Fruit fly (Drosophila melanogaster) whole organism, embryonic: Measurements from ENCODE around the gene pnt.

ENCODE experiments used
- Aef1 ChIP-seq: fragments of 200-800 bp; sonication (Bioruptor generic); IDR thresholded peaks from 3 replicates; pipeline ENCODE4 v1.3.6; 2022; ENCODE audit warnings: missing biosample characterization, missing genetic modification characterization
- Asciz ChIP-seq: fragments of 200-800 bp; sonication (Bioruptor generic); optimal IDR thresholded peaks from 2 replicates; lab custom pipeline; 2017; ENCODE audit warnings: missing biosample characterization, mild to moderate bottlenecking, missing genetic modification characterization, missing genetic modification reagents
- Bteb2 ChIP-seq: fragments of 200-800 bp; sonication (Bioruptor generic); optimal IDR thresholded peaks from 2 replicates; lab custom pipeline; 2016; ENCODE audit warnings: missing biosample characterization, missing genetic modification characterization
- CG10274 ChIP-seq: fragments of 200-800 bp; sonication (Bioruptor generic); optimal IDR thresholded peaks from 3 replicates; lab custom pipeline; 2017; ENCODE audit warnings: missing biosample characterization, mild to moderate bottlenecking, missing genetic modification characterization
- CG12299 ChIP-seq: fragments of 200-800 bp; sonication (Bioruptor generic); optimal IDR thresholded peaks from 2 replicates; lab custom pipeline; 2018; ENCODE audit warnings: missing biosample characterization, mild to moderate bottlenecking, missing genetic modification characterization
- CG12391 ChIP-seq: fragments of 200-800 bp; sonication (Bioruptor generic); optimal IDR thresholded peaks from 3 replicates; lab custom pipeline; 2018; ENCODE audit warnings: missing biosample characterization, mild to moderate bottlenecking, missing genetic modification characterization, moderate library complexity
- CG13424 ChIP-seq: fragments of 200-800 bp; sonication (Bioruptor generic); optimal IDR thresholded peaks from 2 replicates; lab custom pipeline; 2019; ENCODE audit warnings: missing biosample characterization, mild to moderate bottlenecking, missing genetic modification characterization, moderate library complexity
- CG13894 ChIP-seq: fragments of 200-800 bp; sonication (Bioruptor generic); optimal IDR thresholded peaks from 3 replicates; lab custom pipeline; 2018; ENCODE audit warnings: missing biosample characterization, mild to moderate bottlenecking, missing genetic modification characterization, moderate library complexity
- CG14860 ChIP-seq: fragments of 200-800 bp; sonication (Bioruptor generic); IDR thresholded peaks from 3 replicates; pipeline ENCODE4 v1.3.6; 2022; ENCODE audit warnings: missing biosample characterization, missing genetic modification characterization; ENCODE audit not compliant: partially characterized antibody
- CG16863 ChIP-seq: fragments of 200-800 bp; sonication (Bioruptor generic); optimal IDR thresholded peaks from 3 replicates; lab custom pipeline; 2016; ENCODE audit warnings: missing biosample characterization, missing genetic modification characterization
- CG2116 ChIP-seq: fragments of 200-800 bp; sonication (Bioruptor generic); optimal IDR thresholded peaks from 3 replicates; lab custom pipeline; 2018; ENCODE audit warnings: missing biosample characterization, mild to moderate bottlenecking, missing genetic modification characterization
- CG2120 ChIP-seq: fragments of 200-800 bp; sonication (Bioruptor generic); optimal IDR thresholded peaks from 3 replicates; lab custom pipeline; 2016; ENCODE audit warnings: missing biosample characterization, missing genetic modification characterization
- CG3065 ChIP-seq: fragments of 200-800 bp; sonication (Bioruptor generic); optimal IDR thresholded peaks from 2 replicates; lab custom pipeline; 2016; ENCODE audit warnings: missing biosample characterization, missing genetic modification characterization
- CG34422 ChIP-seq: fragments of 200-800 bp; sonication (Bioruptor generic); IDR thresholded peaks from 3 replicates; pipeline ENCODE4 v1.3.6; 2022; ENCODE audit warnings: missing biosample characterization, missing genetic modification characterization
- CG4820 ChIP-seq: fragments of 200-800 bp; sonication (Bioruptor generic); optimal IDR thresholded peaks from 3 replicates; lab custom pipeline; 2016; ENCODE audit warnings: missing biosample characterization, missing genetic modification characterization
- CG6654 ChIP-seq: fragments of 200-800 bp; sonication (Bioruptor generic); optimal IDR thresholded peaks from 2 replicates; lab custom pipeline; 2017; ENCODE audit warnings: missing biosample characterization, mild to moderate bottlenecking, missing genetic modification characterization
- CG6689 ChIP-seq: fragments of 200-800 bp; sonication (Bioruptor generic); IDR thresholded peaks from 2 replicates; pipeline ENCODE4 v1.3.6; 2022; ENCODE audit warnings: missing biosample characterization, missing genetic modification characterization
- CG7271 ChIP-seq: fragments of 200-800 bp; sonication (Bioruptor generic); optimal IDR thresholded peaks from 2 replicates; lab custom pipeline; 2018; ENCODE audit warnings: missing biosample characterization, mild to moderate bottlenecking, missing genetic modification characterization, moderate library complexity
- CG7786 ChIP-seq: fragments of 200-800 bp; sonication (Bioruptor generic); optimal IDR thresholded peaks from 2 replicates; lab custom pipeline; 2016; ENCODE audit warnings: missing biosample characterization, missing genetic modification characterization
- CG7987 ChIP-seq: fragments of 200-800 bp; sonication (Bioruptor generic); optimal IDR thresholded peaks from 2 replicates; lab custom pipeline; 2018; ENCODE audit warnings: missing biosample characterization, mild to moderate bottlenecking, missing genetic modification characterization, moderate library complexity
- CG8359 ChIP-seq: fragments of 200-800 bp; sonication (Bioruptor generic); optimal IDR thresholded peaks from 2 replicates; lab custom pipeline; 2017; ENCODE audit warnings: missing biosample characterization, mild to moderate bottlenecking, missing genetic modification characterization, borderline replicate concordance
- CG8388 ChIP-seq: fragments of 200-800 bp; sonication (Bioruptor generic); optimal IDR thresholded peaks from 2 replicates; lab custom pipeline; 2019; ENCODE audit warnings: missing biosample characterization, mild to moderate bottlenecking, missing genetic modification characterization, moderate library complexity
- CkIIα-i1 ChIP-seq: fragments of 200-800 bp; sonication (Bioruptor generic); IDR thresholded peaks from 2 replicates; pipeline ENCODE4 v1.3.6; 2022; ENCODE audit warnings: missing biosample characterization, missing genetic modification characterization
- D19A ChIP-seq: fragments of 200-800 bp; optimal IDR thresholded peaks from 3 replicates; lab custom pipeline; 2019; ENCODE audit warnings: missing biosample characterization, mild to moderate bottlenecking, missing genetic modification characterization, moderate library complexity
- Eip74EF ChIP-seq, 2 experiments: fragments of 200-800 bp in 1 of 2; fragments of >200 bp in 1 of 2; sonication (Bioruptor generic) in 1 of 2; optimal IDR thresholded peaks; 2 replicates each; lab custom pipeline; 2017 to 2019; ENCODE audit warnings: missing biosample characterization in 2 of 2, missing genetic modification characterization in 2 of 2, mild to moderate bottlenecking in 1 of 2, moderate library complexity in 1 of 2
- H2.0 ChIP-seq: fragments of 200-800 bp; sonication (Bioruptor generic); IDR thresholded peaks from 2 replicates; pipeline ENCODE4 v1.3.6; 2022; ENCODE audit warnings: missing biosample characterization, missing genetic modification characterization
- Hr3 ChIP-seq: fragments of 200-800 bp; sonication (Bioruptor generic); optimal IDR thresholded peaks from 3 replicates; lab custom pipeline; 2016; ENCODE audit warnings: missing biosample characterization, missing genetic modification characterization
- Lpt ChIP-seq: fragments of >200 bp; optimal IDR thresholded peaks from 2 replicates; lab custom pipeline; 2018; ENCODE audit warnings: missing biosample characterization, missing genetic modification characterization
- MTF-1 ChIP-seq: fragments of 200-800 bp; sonication (Bioruptor generic); optimal IDR thresholded peaks from 2 replicates; lab custom pipeline; 2018; ENCODE audit warnings: missing biosample characterization, mild to moderate bottlenecking, missing genetic modification characterization, borderline replicate concordance
- Meics ChIP-seq: fragments of 200-800 bp; sonication (Bioruptor generic); optimal IDR thresholded peaks from 2 replicates; lab custom pipeline; 2017; ENCODE audit warnings: missing biosample characterization, mild to moderate bottlenecking, missing genetic modification characterization
- Optix ChIP-seq: fragments of 200-800 bp; sonication (Bioruptor generic); IDR thresholded peaks from 3 replicates; pipeline ENCODE4 v1.3.6; 2022; ENCODE audit warnings: missing biosample characterization, missing genetic modification characterization
- Sin3A ChIP-seq: fragments of >200 bp; optimal IDR thresholded peaks from 2 replicates; lab custom pipeline; 2018
- Sox100B ChIP-seq: fragments of 200-800 bp; sonication (Bioruptor generic); optimal IDR thresholded peaks from 3 replicates; lab custom pipeline; 2018; ENCODE audit warnings: missing biosample characterization, mild to moderate bottlenecking, missing genetic modification characterization
- TFAM ChIP-seq: fragments of 200-800 bp; sonication (Bioruptor generic); optimal IDR thresholded peaks from 2 replicates; lab custom pipeline; 2017; ENCODE audit warnings: missing biosample characterization, missing genetic modification characterization, inconsistent platforms
- Vsx1 ChIP-seq: fragments of 200-800 bp; sonication (Bioruptor generic); optimal IDR thresholded peaks from 2 replicates; lab custom pipeline; 2017; ENCODE audit warnings: missing biosample characterization, mild to moderate bottlenecking, missing genetic modification characterization, missing genetic modification reagents
- ac ChIP-seq: fragments of 200-800 bp; sonication (Bioruptor generic); optimal IDR thresholded peaks from 3 replicates; lab custom pipeline; 2017; ENCODE audit warnings: missing biosample characterization, mild to moderate bottlenecking, missing genetic modification characterization
- ap ChIP-seq: fragments of 200-800 bp; sonication (Bioruptor generic); IDR thresholded peaks from 2 replicates; pipeline ENCODE4 v1.3.6; 2022; ENCODE audit warnings: missing biosample characterization, missing genetic modification characterization
- dm ChIP-seq: fragments of 200-800 bp; sonication (Bioruptor generic); optimal IDR thresholded peaks from 3 replicates; lab custom pipeline; 2016; ENCODE audit warnings: missing biosample characterization, missing genetic modification characterization
- gem ChIP-seq: fragments of 200-800 bp; sonication (Bioruptor generic); optimal IDR thresholded peaks from 2 replicates; lab custom pipeline; 2019; ENCODE audit warnings: missing biosample characterization, mild to moderate bottlenecking, missing genetic modification characterization, moderate library complexity
- gfzf ChIP-seq: fragments of 200-800 bp; sonication (Bioruptor generic); optimal IDR thresholded peaks from 2 replicates; lab custom pipeline; 2016; ENCODE audit warnings: missing biosample characterization, mild to moderate bottlenecking, missing genetic modification characterization, moderate library complexity
- gro ChIP-seq: fragments of 200-800 bp; sonication (Bioruptor generic); optimal IDR thresholded peaks from 2 replicates; lab custom pipeline; 2016; ENCODE audit warnings: missing biosample characterization, missing genetic modification characterization
- jumu ChIP-seq: fragments of 200-800 bp; sonication (Bioruptor generic); optimal IDR thresholded peaks from 3 replicates; lab custom pipeline; 2016; ENCODE audit warnings: missing biosample characterization, missing genetic modification characterization
- lilli ChIP-seq: fragments of 200-800 bp; sonication (Bioruptor generic); optimal IDR thresholded peaks from 3 replicates; lab custom pipeline; 2016; ENCODE audit warnings: missing biosample characterization, missing genetic modification characterization
- rib ChIP-seq: fragments of 200-800 bp; sonication (Bioruptor generic); IDR thresholded peaks from 2 replicates; pipeline ENCODE4 v1.3.6; 2022; ENCODE audit warnings: missing biosample characterization, missing genetic modification characterization
- row ChIP-seq: fragments of 200-800 bp; sonication (Bioruptor generic); IDR thresholded peaks from 3 replicates; pipeline ENCODE4 v1.3.6; 2022; ENCODE audit warnings: missing biosample characterization, missing genetic modification characterization
- slou ChIP-seq: fragments of 200-800 bp; sonication (Bioruptor generic); optimal IDR thresholded peaks from 3 replicates; lab custom pipeline; 2016; ENCODE audit warnings: missing biosample characterization, missing genetic modification characterization
- toy ChIP-seq: fragments of 200-800 bp; sonication (Bioruptor generic); IDR thresholded peaks from 2 replicates; pipeline ENCODE4 v1.3.6; 2022; ENCODE audit warnings: missing biosample characterization, missing genetic modification characterization
- wdn ChIP-seq: fragments of 200-800 bp; sonication (Bioruptor generic); IDR thresholded peaks from 2 replicates; pipeline ENCODE4 v1.3.6; 2022; ENCODE audit warnings: missing biosample characterization, missing genetic modification characterization
- wor ChIP-seq: fragments of 200-800 bp; sonication (Bioruptor generic); IDR thresholded peaks from 2 replicates; pipeline ENCODE4 v1.3.6; 2022; ENCODE audit warnings: missing biosample characterization, missing genetic modification characterization

pnt gene

dm6 chr3R:23374290-23374689, 28.3 kb upstream of the pnt start (continued):
- TF ChIP-seq wor (GFP tag; lab: Robert Waterston, UW) (no peak), Lpt (no peak), rib (GFP tag; lab: Robert Waterston, UW) (0 out of 2 replicates have a peak, but pooled peaks have one; percentile 59), CG34422 (GFP tag; lab: Robert Waterston, UW) (no peak), CkIIα-i1 (GFP tag; lab: Robert Waterston, UW) (no peak), D19A (tag; lab: Kevin White, UChicago) (no peak), CG13894 (tag; lab: Kevin White, UChicago) (peak; percentile 37), CG2120 (GFP tag; lab: Kevin White, UChicago) (peak; percentile 34), Vsx1 (GFP tag; lab: Kevin White, UChicago) (no peak), H2.0 (no peak), gfzf (GFP tag; lab: Kevin White, UChicago) (peak; percentile 28), Optix (GFP tag; lab: Robert Waterston, UW) (0 out of 3 replicates have a peak, but pooled peaks have one; percentile 7), MTF-1 (no peak), wdn (GFP tag; lab: Robert Waterston, UW) (0 out of 2 replicates have a peak, but pooled peaks have one; percentile 28), CG2116 (no peak), ap (no peak), CG14860 (GFP tag; lab: Robert Waterston, UW) (no peak), CG6689 (no peak), CG3065 (GFP tag; lab: Kevin White, UChicago) (no peak), Hr3 (no peak), CG12299 (tag; lab: Kevin White, UChicago) (no peak), CG7987 (GFP tag; lab: Kevin White, UChicago) (no peak)

- no peak for TF ChIP-seq Sin3A (lab: Kevin White, UChicago)
- no peak for TF ChIP-seq CG16863
- no peak for TF ChIP-seq CG12391 (tag; lab: Kevin White, UChicago)
- TF ChIP-seq CG7786 (GFP tag; lab: Kevin White, UChicago), result no peak
- no peak for TF ChIP-seq Aef1
- TF ChIP-seq TFAM, result no peak
- no peak for TF ChIP-seq CG13424 (tag; lab: Kevin White, UChicago)
- TF ChIP-seq CG7271 (tag; lab: Kevin White, UChicago), result no peak
- TF ChIP-seq toy (GFP tag; lab: Robert Waterston, UW), result no peak
- TF ChIP-seq gem, result no peak
- TF ChIP-seq Sox100B (GFP tag; lab: Kevin White, UChicago), result no peak
- no peak for TF ChIP-seq slou (GFP tag; lab: Kevin White, UChicago)
- TF ChIP-seq, all 482 proteins: peak for 0
Measured at dm6 chr3R:23373403-23373802, 27.4 kb upstream of the pnt start, which contains the start of gene CG42828. CG42828 (plus strand) TSS chr3R:23373703.

- TF ChIP-seq CG8388 (GFP tag; lab: Kevin White, UChicago) (no peak), CG6654 (no peak), jumu (GFP tag; lab: Kevin White, UChicago) (no peak)
Measured at dm6 chr3R:23372624-23373023, 26.7 kb upstream of the pnt start, which contains the start of gene CG42827. CG42827 (plus strand) TSS chr3R:23372924.

dm6 chr3R:23368235-23368634, 22.3 kb upstream of the pnt start:
- peak; percentile 50; the same call in 2 of the 3 replicates for TF ChIP-seq row
- TF ChIP-seq lilli (GFP tag; lab: Kevin White, UChicago), result no peak
- TF ChIP-seq dm (GFP tag; lab: Kevin White, UChicago), result no peak
- 0 out of 3 replicates have a peak, but pooled peaks have one; percentile 17 for TF ChIP-seq CG34422 (GFP tag; lab: Robert Waterston, UW)
- TF ChIP-seq Bteb2 (GFP tag; lab: Kevin White, UChicago), result no peak
- TF ChIP-seq ac (GFP tag; lab: Kevin White, UChicago), result no peak
- TF ChIP-seq CG8388 (GFP tag; lab: Kevin White, UChicago), result no peak
- no peak for TF ChIP-seq Eip74EF (GFP tag; optimal IDR thresholded peaks at IDR 0.05; lab: Kevin White, UChicago)
- TF ChIP-seq CG10274 (GFP tag; lab: Kevin White, UChicago), result no peak
- TF ChIP-seq CG4820, result no peak
- no peak for TF ChIP-seq CG8359 (GFP tag; lab: Kevin White, UChicago)
- no peak for TF ChIP-seq gro (GFP tag; lab: Kevin White, UChicago)
- no peak for TF ChIP-seq Meics (GFP tag; lab: Kevin White, UChicago)
- TF ChIP-seq Asciz (GFP tag; lab: Kevin White, UChicago), result no peak
